Fruit fly (Drosophila melanogaster): Measurements from ENCODE around the gene CG31036.

DNA sequence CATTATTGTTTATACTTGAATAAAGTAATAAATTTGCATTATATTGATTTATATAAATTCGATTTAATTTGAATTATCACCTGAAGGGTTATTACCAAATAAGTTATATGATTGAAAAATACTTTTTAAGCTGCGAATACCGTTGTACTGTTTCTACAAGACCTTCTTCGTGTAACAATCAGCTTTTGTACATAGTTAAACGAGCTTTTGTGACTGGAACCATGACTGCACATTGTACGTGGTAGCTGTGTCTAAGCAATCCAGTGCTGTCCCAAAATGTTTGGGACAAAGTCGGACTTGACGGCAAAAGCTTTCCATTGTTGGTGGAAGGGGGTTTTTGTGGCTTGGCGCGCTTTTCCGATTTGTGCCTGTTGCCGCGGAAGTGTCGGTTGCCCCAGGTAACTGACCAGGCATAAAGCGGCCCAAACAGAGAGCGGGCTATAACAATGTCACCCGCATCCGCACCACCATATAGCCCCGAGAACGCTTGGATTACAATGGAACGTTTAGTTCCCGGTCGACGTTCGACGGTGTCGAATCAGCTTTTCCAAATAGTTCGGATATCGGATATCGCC is at the start of gene CG31036:
- TF ChIP-seq Hr78 (GFP tag; optimal IDR thresholded peaks at IDR 0.05) = no peak
- TF ChIP-seq br (GFP tag; optimal IDR thresholded peaks at IDR 0.05) = no peak
- no peak for TF ChIP-seq OdsH (GFP tag; optimal IDR thresholded peaks at IDR 0.05)
